Fruit fly (Drosophila melanogaster): ENCODE measurements around the gene CG7322.

CG7322 gene

DNA sequence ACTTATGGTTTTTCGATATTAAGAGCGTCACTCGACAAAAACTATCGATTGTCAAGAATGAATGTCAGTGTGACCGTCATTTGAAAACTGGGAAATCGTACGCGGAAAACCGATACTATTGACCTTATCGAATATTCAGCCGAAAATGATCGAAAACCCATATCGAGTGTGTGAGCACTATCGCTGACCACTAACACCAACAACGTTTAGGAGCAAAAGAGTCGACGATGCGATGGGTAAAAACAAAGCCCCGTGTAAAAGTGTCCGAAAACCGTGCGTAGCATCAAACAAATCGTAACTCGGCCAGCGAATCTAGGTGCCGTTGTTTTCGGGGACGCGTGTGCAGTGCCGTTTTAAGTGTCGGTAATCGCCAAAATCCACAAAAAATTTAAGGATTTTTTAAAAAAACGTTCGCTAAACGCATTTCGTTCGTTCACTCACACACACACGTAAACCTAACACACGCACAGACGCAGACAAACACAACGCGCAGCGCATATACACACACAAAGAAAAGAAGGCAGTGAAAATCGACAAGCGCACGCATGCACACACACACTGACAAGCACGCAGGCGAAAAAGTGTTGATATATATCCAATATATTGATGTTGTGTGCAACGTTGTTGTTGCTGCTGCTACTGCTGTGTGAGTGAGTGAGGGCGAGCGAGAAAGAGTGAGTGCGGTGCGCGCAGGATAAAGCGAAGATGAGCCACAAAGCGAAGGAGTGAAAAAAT is 6.4 kb upstream of the CG7322 start, which contains the start of the genes CG7326 and Dora (continued):
- TF ChIP-seq btn (GFP tag; optimal IDR thresholded peaks at IDR 0.05) (no peak), sug (tag; optimal IDR thresholded peaks at IDR 0.05) (peak; percentile 3), ro (GFP tag; IDR thresholded peaks at IDR 0.05) (no peak), CG7786 (GFP tag; optimal IDR thresholded peaks at IDR 0.05) (no peak), Antp (GFP tag; optimal IDR thresholded peaks at IDR 0.05) (no peak), crp (GFP tag; optimal IDR thresholded peaks at IDR 0.05) (no peak), CG12744 (GFP tag; optimal IDR thresholded peaks at IDR 0.05) (no peak), D19B (GFP tag; optimal IDR thresholded peaks at IDR 0.05) (no peak), NK7.1 (GFP tag; optimal IDR thresholded peaks at IDR 0.05) (no peak), CG18476 (GFP tag; optimal IDR thresholded peaks at IDR 0.05) (no peak), vvl (GFP tag; IDR thresholded peaks at IDR 0.05) (peak; percentile 26; the same call in 1 of the 2 replicates), Hey (tag; optimal IDR thresholded peaks at IDR 0.05) (no peak), Tbp (GFP tag; optimal IDR thresholded peaks at IDR 0.05) (no peak), tin (GFP tag; optimal IDR thresholded peaks at IDR 0.05) (no peak), abd-A (tag; optimal IDR thresholded peaks at IDR 0.05) (no peak), bsh (GFP tag; optimal IDR thresholded peaks at IDR 0.05) (no peak), MBD-R2 (GFP tag; IDR thresholded peaks at IDR 0.05) (peak; percentile 82), Lpt (GFP tag; optimal IDR thresholded peaks at IDR 0.05) (no peak), HLHmδ (GFP tag; optimal IDR thresholded peaks at IDR 0.05) (no peak), CG2120 (GFP tag; optimal IDR thresholded peaks at IDR 0.05) (peak; percentile 25), MTF-1 (GFP tag; optimal IDR thresholded peaks at IDR 0.05; ENCODE audit: borderline replicate concordance) (no peak), CG10209 (GFP tag; optimal IDR thresholded peaks at IDR 0.05) (no peak), CG2199 (GFP tag; IDR thresholded peaks at IDR 0.05) (no peak), CG13424 (tag; optimal IDR thresholded peaks at IDR 0.05) (no peak), cas (GFP tag; IDR thresholded peaks at IDR 0.05) (no peak), CG4282 (GFP tag; optimal IDR thresholded peaks at IDR 0.05) (no peak), Elba2 (GFP tag; optimal IDR thresholded peaks at IDR 0.05) (no peak), CG1792 (GFP tag; optimal IDR thresholded peaks at IDR 0.05) (no peak), CTCF (GFP tag; optimal IDR thresholded peaks at IDR 0.05) (no peak), peb (GFP tag; IDR thresholded peaks at IDR 0.05) (no peak), CG3847 (GFP tag; IDR thresholded peaks at IDR 0.05) (0 out of 2 replicates have a peak, but pooled peaks have one; percentile 38), lmd (GFP tag; IDR thresholded peaks at IDR 0.05) (no peak), ham (GFP tag; IDR thresholded peaks at IDR 0.05) (no peak), CG4730 (GFP tag; IDR thresholded peaks at IDR 0.05) (no peak), sisA (GFP tag; IDR thresholded peaks at IDR 0.05) (no peak), Gsc (GFP tag; IDR thresholded peaks at IDR 0.05) (no peak), sima (GFP tag; optimal IDR thresholded peaks at IDR 0.05) (no peak), Hr39 (optimal IDR thresholded peaks at IDR 0.05) (no peak), cato (GFP tag; optimal IDR thresholded peaks at IDR 0.05; ENCODE audit: borderline replicate concordance) (no peak), CG12236 (GFP tag; optimal IDR thresholded peaks at IDR 0.05) (no peak), CG6272 (GFP tag; IDR thresholded peaks at IDR 0.05) (no peak), Ets65A (GFP tag) (no peak), zfh2 (GFP tag; optimal IDR thresholded peaks at IDR 0.05) (no peak), dpn (GFP tag; optimal IDR thresholded peaks at IDR 0.05) (peak in 1 of 2 experiments; percentile 25), bbx (GFP tag; IDR thresholded peaks at IDR 0.05; ENCODE audit: partially characterized antibody) (peak; percentile 93), dm (GFP tag; optimal IDR thresholded peaks at IDR 0.05) (peak; percentile 7), ac (GFP tag; optimal IDR thresholded peaks at IDR 0.05) (no peak), Ada2b (GFP tag; IDR thresholded peaks at IDR 0.05) (no peak), Oli (tag; optimal IDR thresholded peaks at IDR 0.05) (no peak), Sin3A (optimal IDR thresholded peaks at IDR 0.05) (peak; percentile 50), Jarid2 (GFP tag; optimal IDR thresholded peaks at IDR 0.05) (peak; percentile 29), D (optimal IDR thresholded peaks at IDR 0.05) (no peak), D (GFP tag; optimal IDR thresholded peaks at IDR 0.05) (no peak)
